Fruit fly (Drosophila melanogaster) whole organism, embryonic: Measurements from ENCODE around the gene Arc42.

ENCODE experiments used
- Awh ChIP-seq: fragments of 200-800 bp; sonication (Bioruptor generic); IDR thresholded peaks from 2 replicates; pipeline ENCODE4, ENCODE4 v1.3.6; 2022; ENCODE audit warnings: missing biosample characterization, missing genetic modification characterization
- Blimp-1 ChIP-seq: fragments of 200-800 bp; sonication (Bioruptor generic); optimal IDR thresholded peaks from 3 replicates; lab custom pipeline; 2018; ENCODE audit warnings: missing biosample characterization, missing genetic modification characterization, mild to moderate bottlenecking, moderate library complexity, missing genetic modification reagents
- CG10654 ChIP-seq: fragments of 200-800 bp; sonication (Bioruptor generic); optimal IDR thresholded peaks from 2 replicates; lab custom pipeline; 2016; ENCODE audit warnings: missing biosample characterization, missing genetic modification characterization
- CG12071 ChIP-seq: fragments of 200-800 bp; sonication (Bioruptor generic); optimal IDR thresholded peaks from 3 replicates; lab custom pipeline; 2018; ENCODE audit warnings: missing biosample characterization, mild to moderate bottlenecking, missing genetic modification characterization
- CG13296 ChIP-seq: fragments of 200-800 bp; sonication (Bioruptor generic); optimal IDR thresholded peaks from 3 replicates; lab custom pipeline; 2018; ENCODE audit warnings: missing biosample characterization, mild to moderate bottlenecking, missing genetic modification characterization
- CG14050 ChIP-seq: fragments of 200-800 bp; sonication (Bioruptor generic); IDR thresholded peaks from 3 replicates; pipeline ENCODE4 v1.3.6; 2022; ENCODE audit warnings: missing biosample characterization, missing genetic modification characterization
- CG14441 ChIP-seq: fragments of 200-800 bp; sonication (Bioruptor generic); IDR thresholded peaks from 2 replicates; pipeline ENCODE4 v1.3.6; 2022; ENCODE audit warnings: missing biosample characterization, missing genetic modification characterization
- CG17612 ChIP-seq: fragments of 200-800 bp; sonication (Bioruptor generic); IDR thresholded peaks from 2 replicates; pipeline ENCODE4 v1.3.6; 2022; ENCODE audit warnings: missing biosample characterization, missing genetic modification characterization
- CG18764 ChIP-seq: fragments of 200-800 bp; sonication (Bioruptor generic); optimal IDR thresholded peaks from 3 replicates; lab custom pipeline; 2016; ENCODE audit warnings: missing biosample characterization, missing genetic modification characterization
- CG2678 ChIP-seq: fragments of 200-800 bp; sonication (Bioruptor generic); optimal IDR thresholded peaks from 3 replicates; lab custom pipeline; 2019; ENCODE audit warnings: missing biosample characterization, mild to moderate bottlenecking, missing genetic modification characterization, moderate library complexity
- CG30020 ChIP-seq: fragments of 200-800 bp; optimal IDR thresholded peaks from 2 replicates; lab custom pipeline; 2019; ENCODE audit warnings: missing biosample characterization, mild to moderate bottlenecking, missing genetic modification characterization, moderate library complexity
- CG30403 ChIP-seq: fragments of 200-800 bp; sonication (Bioruptor generic); optimal IDR thresholded peaks from 3 replicates; lab custom pipeline; 2016; ENCODE audit warnings: missing biosample characterization, missing genetic modification characterization
- CG31441 ChIP-seq: fragments of 200-800 bp; sonication (Bioruptor generic); IDR thresholded peaks from 2 replicates; pipeline ENCODE4 v1.3.6; 2022; ENCODE audit warnings: missing biosample characterization, missing genetic modification characterization
- CG32767 ChIP-seq: fragments of 200-800 bp; sonication (Bioruptor generic); IDR thresholded peaks from 2 replicates; pipeline ENCODE4 v1.3.6; 2022; ENCODE audit warnings: missing biosample characterization, missing genetic modification characterization
- CG33557 ChIP-seq: fragments of 200-800 bp; sonication (Bioruptor generic); optimal IDR thresholded peaks from 2 replicates; lab custom pipeline; 2019; ENCODE audit warnings: missing biosample characterization, mild to moderate bottlenecking, missing genetic modification characterization, moderate library complexity
- CG34224 ChIP-seq: fragments of 200-800 bp; sonication (Bioruptor generic); IDR thresholded peaks from 3 replicates; pipeline ENCODE4 v1.3.6; 2022; ENCODE audit warnings: missing biosample characterization, missing genetic modification characterization; ENCODE audit not compliant: partially characterized antibody
- CG4360 ChIP-seq: fragments of 200-800 bp; sonication (Bioruptor generic); IDR thresholded peaks from 2 replicates; pipeline ENCODE4 v1.3.6; 2022; ENCODE audit warnings: missing biosample characterization, missing genetic modification characterization
- CG4707 ChIP-seq: fragments of 200-800 bp; sonication (Bioruptor generic); optimal IDR thresholded peaks from 2 replicates; lab custom pipeline; 2018; ENCODE audit warnings: missing biosample characterization, mild to moderate bottlenecking, missing genetic modification characterization, moderate library complexity
- CG6175 ChIP-seq: fragments of 200-800 bp; sonication (Bioruptor generic); IDR thresholded peaks from 3 replicates; pipeline ENCODE4 v1.3.6; 2022; ENCODE audit warnings: missing biosample characterization, missing genetic modification characterization
- CG6272 ChIP-seq: fragments of 200-800 bp; sonication (Bioruptor generic); IDR thresholded peaks from 2 replicates; pipeline ENCODE4 v1.3.6; 2022; ENCODE audit warnings: missing biosample characterization, missing genetic modification characterization
- CG6765 ChIP-seq: fragments of 200-800 bp; sonication (Bioruptor generic); optimal IDR thresholded peaks from 3 replicates; lab custom pipeline; 2017; ENCODE audit warnings: missing biosample characterization, mild to moderate bottlenecking, missing genetic modification characterization
- CG7963 ChIP-seq: fragments of 200-800 bp; sonication (Bioruptor generic); IDR thresholded peaks from 3 replicates; pipeline ENCODE4 v1.3.6; 2022; ENCODE audit warnings: missing biosample characterization, missing genetic modification characterization; ENCODE audit not compliant: partially characterized antibody
- CG8388 ChIP-seq: fragments of 200-800 bp; sonication (Bioruptor generic); optimal IDR thresholded peaks from 2 replicates; lab custom pipeline; 2019; ENCODE audit warnings: missing biosample characterization, mild to moderate bottlenecking, missing genetic modification characterization, moderate library complexity
- CG8478 ChIP-seq: fragments of >200 bp; optimal IDR thresholded peaks from 2 replicates; lab custom pipeline; 2018
- CG9437 ChIP-seq: fragments of 200-800 bp; sonication (Bioruptor generic); optimal IDR thresholded peaks from 2 replicates; lab custom pipeline; 2018; ENCODE audit warnings: missing biosample characterization, mild to moderate bottlenecking, missing genetic modification characterization
- CG9932 ChIP-seq: fragments of 200-800 bp; sonication (Bioruptor generic); IDR thresholded peaks from 2 replicates; pipeline ENCODE4 v1.3.6; 2022; ENCODE audit warnings: missing biosample characterization, missing genetic modification characterization
- D19A ChIP-seq: fragments of 200-800 bp; optimal IDR thresholded peaks from 3 replicates; lab custom pipeline; 2019; ENCODE audit warnings: missing biosample characterization, mild to moderate bottlenecking, missing genetic modification characterization, moderate library complexity
- Ets97D ChIP-seq: fragments of 200-800 bp; sonication (Bioruptor generic); optimal IDR thresholded peaks from 3 replicates; lab custom pipeline; 2016; ENCODE audit warnings: missing biosample characterization, missing genetic modification characterization
- HLH3B ChIP-seq: fragments of 200-800 bp; sonication (Bioruptor generic); IDR thresholded peaks from 2 replicates; pipeline ENCODE4 v1.3.6; 2022; ENCODE audit warnings: missing biosample characterization, missing genetic modification characterization
- Side ChIP-seq: fragments of 200-800 bp; sonication (Bioruptor generic); optimal IDR thresholded peaks from 2 replicates; lab custom pipeline; 2016; ENCODE audit warnings: missing biosample characterization, missing genetic modification characterization
- Sox100B ChIP-seq: fragments of 200-800 bp; sonication (Bioruptor generic); optimal IDR thresholded peaks from 3 replicates; lab custom pipeline; 2018; ENCODE audit warnings: missing biosample characterization, mild to moderate bottlenecking, missing genetic modification characterization
- ara ChIP-seq: fragments of 200-800 bp; sonication (Bioruptor generic); IDR thresholded peaks from 2 replicates; pipeline ENCODE4 v1.3.6; 2022; ENCODE audit warnings: missing biosample characterization, missing genetic modification characterization
- bowl ChIP-seq: fragments of 200-800 bp; sonication (Bioruptor generic); IDR thresholded peaks from 2 replicates; pipeline ENCODE4 v1.3.6; 2022; ENCODE audit warnings: missing biosample characterization, missing genetic modification characterization
- crol ChIP-seq: fragments of 200-800 bp; sonication (Bioruptor generic); IDR thresholded peaks from 2 replicates; pipeline ENCODE4 v1.3.6; 2022; ENCODE audit warnings: missing biosample characterization, missing genetic modification characterization
- disco-r ChIP-seq: fragments of 200-800 bp; sonication (Bioruptor generic); optimal IDR thresholded peaks from 2 replicates; lab custom pipeline; 2016; ENCODE audit warnings: missing biosample characterization, missing genetic modification characterization
- exex ChIP-seq: fragments of 200-800 bp; sonication (Bioruptor generic); optimal IDR thresholded peaks from 4 replicates; lab custom pipeline; 2018; ENCODE audit warnings: missing biosample characterization, mild to moderate bottlenecking, missing genetic modification characterization, moderate library complexity
- gfzf ChIP-seq: fragments of 200-800 bp; sonication (Bioruptor generic); optimal IDR thresholded peaks from 2 replicates; lab custom pipeline; 2016; ENCODE audit warnings: missing biosample characterization, mild to moderate bottlenecking, missing genetic modification characterization, moderate library complexity
- lab ChIP-seq: fragments of 200-800 bp; sonication (Bioruptor generic); optimal IDR thresholded peaks from 3 replicates; lab custom pipeline; 2017; ENCODE audit warnings: missing biosample characterization, missing genetic modification characterization, mild to moderate bottlenecking, moderate library complexity, missing genetic modification reagents
- lbe ChIP-seq: fragments of 200-800 bp; sonication (Bioruptor generic); optimal IDR thresholded peaks from 2 replicates; lab custom pipeline; 2016; ENCODE audit warnings: missing biosample characterization, mild to moderate bottlenecking, missing genetic modification characterization
- lov ChIP-seq, 2 experiments: fragments of 200-800 bp in 1 of 2; fragments of >200 bp in 1 of 2; sonication (Bioruptor generic) in 1 of 2; IDR thresholded peaks in 1 of 2; optimal IDR thresholded peaks in 1 of 2; 2 replicates in 1 of 2; 3 replicates in 1 of 2; pipeline versions ENCODE4 v1.3.6 to Lab custom; 2017 to 2022; ENCODE audit warnings: missing biosample characterization in 1 of 2, missing genetic modification characterization in 1 of 2
- luna ChIP-seq: fragments of 200-800 bp; sonication (Bioruptor generic); optimal IDR thresholded peaks from 2 replicates; lab custom pipeline; 2016; ENCODE audit warnings: missing biosample characterization, missing genetic modification characterization
- org-1 ChIP-seq: fragments of 200-800 bp; sonication (Bioruptor generic); optimal IDR thresholded peaks from 2 replicates; lab custom pipeline; 2017; ENCODE audit warnings: missing biosample characterization, missing genetic modification characterization
- pan ChIP-seq, 4 experiments: fragments of >200 bp in 3 of 4; fragments of 200-800 bp in 1 of 4; sonication (Bioruptor generic) in 1 of 4; optimal IDR thresholded peaks in 3 of 4; IDR thresholded peaks in 1 of 4; 2 replicates each; pipeline versions ENCODE4 v1.3.6 to Lab custom; 2017 to 2022; ENCODE audit warnings: missing biosample characterization in 2 of 4, missing genetic modification characterization in 2 of 4, mixed read lengths in 1 of 4
- peb ChIP-seq: fragments of 200-800 bp; sonication (Bioruptor generic); IDR thresholded peaks from 2 replicates; pipeline ENCODE4 v1.3.6; 2022; ENCODE audit warnings: missing biosample characterization, missing genetic modification characterization
- scrt ChIP-seq: fragments of 200-800 bp; sonication (Bioruptor generic); optimal IDR thresholded peaks from 2 replicates; lab custom pipeline; 2018; ENCODE audit warnings: missing biosample characterization, mild to moderate bottlenecking, missing genetic modification characterization, moderate library complexity
- slp2 ChIP-seq: fragments of 200-800 bp; sonication (Bioruptor generic); optimal IDR thresholded peaks from 2 replicates; lab custom pipeline; 2016; ENCODE audit warnings: missing biosample characterization, missing genetic modification characterization
- sqz ChIP-seq: fragments of 200-800 bp; sonication (Bioruptor generic); optimal IDR thresholded peaks from 3 replicates; lab custom pipeline; 2018; ENCODE audit warnings: missing biosample characterization, mild to moderate bottlenecking, missing genetic modification characterization
- tio ChIP-seq: fragments of 200-800 bp; sonication (Bioruptor generic); optimal IDR thresholded peaks from 2 replicates; lab custom pipeline; 2017; ENCODE audit warnings: missing biosample characterization, missing genetic modification characterization, inconsistent platforms
- wor ChIP-seq: fragments of 200-800 bp; sonication (Bioruptor generic); IDR thresholded peaks from 2 replicates; pipeline ENCODE4 v1.3.6; 2022; ENCODE audit warnings: missing biosample characterization, missing genetic modification characterization
- zfh1 ChIP-seq: fragments of 200-800 bp; sonication (Bioruptor generic); IDR thresholded peaks from 3 replicates; pipeline ENCODE4 v1.3.6; 2022; ENCODE audit warnings: missing biosample characterization, missing genetic modification characterization

Gene Arc42

dm6 chr3R:19836687-19837086 lies 40.9 kb upstream of the Arc42 start, which contains the start of gene bnl (continued):
- TF ChIP-seq crol (peak; percentile 82), Blimp-1 (peak; percentile 24), scrt (GFP tag; lab: Kevin White, UChicago) (no peak), gfzf (no peak), bowl (GFP tag; lab: Robert Waterston, UW) (no peak; the same call in 1 of the 2 replicates), CG9437 (GFP tag; lab: Kevin White, UChicago) (no peak), CG8388 (GFP tag; lab: Kevin White, UChicago) (peak; percentile 12), CG4707 (peak; percentile 38), sqz (peak; percentile 9), CG13296 (GFP tag; lab: Kevin White, UChicago) (peak; percentile 45), Awh (GFP tag; lab: Robert Waterston, UW) (peak; percentile 62; the same call in 1 of the 2 replicates), pan (optimal IDR thresholded peaks at IDR 0.05; lab: Kevin White, UChicago) (no peak), pan (GFP tag; optimal IDR thresholded peaks at IDR 0.05 in 1 of 2, IDR thresholded peaks at IDR 0.05 in 1 of 2) (no peak), CG10654 (GFP tag; lab: Kevin White, UChicago) (no peak), CG8478 (lab: Kevin White, UChicago) (peak; percentile 93), CG14441 (GFP tag; lab: Robert Waterston, UW) (peak; percentile 27; the same call in 1 of the 2 replicates), CG33557 (peak; percentile 58), lab (GFP tag; lab: Kevin White, UChicago) (peak; percentile 75), CG14050 (GFP tag; lab: Robert Waterston, UW) (peak; percentile 43; the same call in 1 of the 3 replicates), CG17612 (GFP tag; lab: Robert Waterston, UW) (no peak), CG12071 (GFP tag; lab: Kevin White, UChicago) (peak; percentile 71), CG32767 (peak; percentile 66; the same call in 1 of the 2 replicates), CG7963 (no peak), lov (optimal IDR thresholded peaks at IDR 0.05; lab: Kevin White, UChicago) (no peak), lov (GFP tag; IDR thresholded peaks at IDR 0.05; lab: Robert Waterston, UW) (peak; percentile 53; the same call in 2 of the 3 replicates), CG9932 (GFP tag; lab: Robert Waterston, UW) (no peak), CG31441 (GFP tag; lab: Robert Waterston, UW) (peak; percentile 47; the same call in 1 of the 2 replicates), ara (peak; percentile 58; the same call in 1 of the 2 replicates), org-1 (peak; percentile 21), Ets97D (GFP tag; lab: Kevin White, UChicago) (no peak), disco-r (no peak), zfh1 (GFP tag; lab: Robert Waterston, UW) (0 out of 3 replicates have a peak, but pooled peaks have one; percentile 32), CG18764 (GFP tag; lab: Kevin White, UChicago) (no peak), Side (GFP tag; lab: Kevin White, UChicago) (peak; percentile 56), peb (GFP tag; lab: Robert Waterston, UW) (peak; percentile 37; the same call in 1 of the 2 replicates), CG6765 (GFP tag; lab: Kevin White, UChicago) (peak; percentile 54), exex (peak; percentile 29), CG34224 (peak; percentile 65; the same call in 2 of the 3 replicates), HLH3B (GFP tag; lab: Robert Waterston, UW) (no peak; the same call in 1 of the 2 replicates), wor (GFP tag; lab: Robert Waterston, UW) (no peak), CG30403 (GFP tag; lab: Kevin White, UChicago) (no peak), CG4360 (peak; percentile 51; the same call in 1 of the 2 replicates), CG30020 (tag; lab: Kevin White, UChicago) (no peak), D19A (tag; lab: Kevin White, UChicago) (peak; percentile 22), luna (peak; percentile 5), CG6272 (GFP tag; lab: Robert Waterston, UW) (no peak), Sox100B (GFP tag; lab: Kevin White, UChicago) (no peak), slp2 (GFP tag; lab: Kevin White, UChicago) (peak; percentile 23), lbe (GFP tag; lab: Kevin White, UChicago) (no peak), CG6175 (GFP tag; lab: Robert Waterston, UW) (0 out of 3 replicates have a peak, but pooled peaks have one; percentile 40), tio (no peak), CG2678 (tag; lab: Kevin White, UChicago) (peak; percentile 46)
